Worm (Caenorhabditis elegans) whole organism, L1 larva: ENCODE results near the gene R53.8.

ENCODE experiments used
- C04F5.9 ChIP-seq: sonication (generic microtip); optimal IDR thresholded peaks from 2 replicates; lab custom pipeline; 2016; ENCODE audit warnings: missing genetic modification characterization, missing compliant biosample characterization
- C16A3.4 ChIP-seq: fragments of 150-350 bp; optimal IDR thresholded peaks from 2 replicates; lab custom pipeline; 2014; ENCODE audit warnings: missing biosample characterization, missing genetic modification characterization
- F16B12.6 ChIP-seq: fragments of 150-350 bp; optimal IDR thresholded peaks from 2 replicates; lab custom pipeline; 2014; ENCODE audit warnings: missing biosample characterization, missing genetic modification characterization
- Y116A8C.19 ChIP-seq: sonication (generic microtip); optimal IDR thresholded peaks from 2 replicates; lab custom pipeline; 2016; ENCODE audit warnings: missing compliant biosample characterization, missing genetic modification characterization, borderline replicate concordance
- aha-1 ChIP-seq: fragments of 150-350 bp; optimal IDR thresholded peaks from 2 replicates; lab custom pipeline; 2014; ENCODE audit warnings: missing biosample characterization, missing genetic modification characterization
- alr-1 ChIP-seq: fragments of 200-800 bp; sonication (Bioruptor generic); optimal IDR thresholded peaks from 2 replicates; lab custom pipeline; 2018; ENCODE audit warnings: borderline replicate concordance, mild to moderate bottlenecking, missing genetic modification characterization, missing compliant biosample characterization
- ama-1 ChIP-seq: fragments of 150-350 bp; optimal IDR thresholded peaks from 2 replicates; lab custom pipeline; 2014
- blmp-1 ChIP-seq: fragments of 150-350 bp; optimal IDR thresholded peaks from 2 replicates; lab custom pipeline; 2014; ENCODE audit warnings: missing biosample characterization, missing genetic modification characterization
- ceh-88 ChIP-seq: fragments of 200-800 bp; sonication (Bioruptor generic); IDR thresholded peaks from 2 replicates; pipeline ENCODE4 v1.3.6; 2022; ENCODE audit warnings: missing genetic modification characterization, missing compliant biosample characterization
- ceh-90 ChIP-seq: sonication (generic microtip); optimal IDR thresholded peaks from 2 replicates; lab custom pipeline; 2016; ENCODE audit warnings: missing genetic modification characterization, missing compliant biosample characterization
- ces-1 ChIP-seq: fragments of 150-350 bp; optimal IDR thresholded peaks from 2 replicates; lab custom pipeline; 2014; ENCODE audit warnings: missing biosample characterization, missing genetic modification reagents, missing genetic modification characterization
- dpl-1 ChIP-seq, 3 experiments: fragments of 150-350 bp in 2 of 3; sonication (generic microtip) in 1 of 3; optimal IDR thresholded peaks; 2 replicates each; lab custom pipeline; 2014 to 2017; ENCODE audit warnings: missing biosample characterization in 3 of 3, missing genetic modification characterization in 3 of 3, missing genetic modification reagents in 3 of 3
- efl-1 ChIP-seq, 4 experiments: fragments of 150-350 bp; optimal IDR thresholded peaks in 3 of 4; peaks in 1 of 4; 1 replicate in 1 of 4; 2 replicates in 3 of 4; lab custom pipeline; 2014; ENCODE audit warnings: missing biosample characterization in 2 of 4, missing genetic modification characterization in 2 of 4, missing genetic modification reagents in 2 of 4
- egl-13 ChIP-seq: sonication (generic microtip); optimal IDR thresholded peaks from 2 replicates; lab custom pipeline; 2016; ENCODE audit warnings: missing genotype, missing genetic modification reagents, missing genetic modification characterization, missing compliant biosample characterization
- elt-3 ChIP-seq, 6 experiments: fragments of 150-350 bp in 1 of 6; sonication (generic microtip); optimal IDR thresholded peaks; 2 replicates each; lab custom pipeline; 2017 to 2018; ENCODE audit warnings: missing biosample characterization in 6 of 6, missing genetic modification characterization in 6 of 6, inconsistent platforms in 1 of 6
- fkh-4 ChIP-seq: sonication (generic microtip); optimal IDR thresholded peaks from 2 replicates; lab custom pipeline; 2016; ENCODE audit warnings: missing compliant biosample characterization, missing genetic modification characterization, borderline replicate concordance
- hlh-17 ChIP-seq: fragments of 200-800 bp; sonication (Bioruptor generic); optimal IDR thresholded peaks from 2 replicates; lab custom pipeline; 2018; ENCODE audit warnings: missing genetic modification characterization, mild to moderate bottlenecking, missing compliant biosample characterization, moderate library complexity, borderline replicate concordance
- hlh-4 ChIP-seq: sonication (generic microtip); optimal IDR thresholded peaks from 2 replicates; lab custom pipeline; 2016; ENCODE audit warnings: mild to moderate bottlenecking, missing genetic modification characterization, missing compliant biosample characterization
- irx-1 ChIP-seq: sonication (generic microtip); optimal IDR thresholded peaks from 2 replicates; lab custom pipeline; 2016; ENCODE audit warnings: missing genetic modification characterization, missing compliant biosample characterization
- isw-1 ChIP-seq: fragments of 200-800 bp; sonication (Bioruptor generic); IDR thresholded peaks from 2 replicates; pipeline ENCODE4 v1.3.6; 2022; ENCODE audit warnings: missing genetic modification characterization, missing compliant biosample characterization
- jun-1 ChIP-seq: fragments of 150-350 bp; optimal IDR thresholded peaks from 2 replicates; lab custom pipeline; 2014; ENCODE audit warnings: missing biosample characterization, missing genetic modification reagents, missing genetic modification characterization
- lin-14 ChIP-seq: fragments of 200-800 bp; sonication (Bioruptor generic); optimal IDR thresholded peaks from 2 replicates; lab custom pipeline; 2018; ENCODE audit warnings: mild to moderate bottlenecking, missing genetic modification characterization, moderate library complexity, missing compliant biosample characterization
- lin-15B ChIP-seq: fragments of 150-350 bp; sonication (generic microtip); optimal IDR thresholded peaks from 3 replicates; lab custom pipeline; 2014; ENCODE audit warnings: missing biosample characterization, missing genetic modification characterization
- lin-39 ChIP-seq: fragments of 150-350 bp; optimal IDR thresholded peaks from 2 replicates; lab custom pipeline; 2014; ENCODE audit warnings: missing biosample characterization, missing genetic modification reagents, missing genetic modification characterization
- lsy-2 ChIP-seq, 2 experiments: fragments of 150-350 bp; optimal IDR thresholded peaks; 2 replicates each; lab custom pipeline; 2014; ENCODE audit warnings: missing biosample characterization in 2 of 2, missing genetic modification characterization in 2 of 2
- mab-9 ChIP-seq: fragments of 200-800 bp; sonication (Bioruptor generic); IDR thresholded peaks from 2 replicates; pipeline ENCODE4 v1.3.6; 2022; ENCODE audit warnings: missing genetic modification reagents, missing genetic modification characterization, missing compliant biosample characterization
- mdl-1 ChIP-seq, 2 experiments: fragments of 150-350 bp; optimal IDR thresholded peaks; 2 replicates each; lab custom pipeline; 2014 to 2017; ENCODE audit warnings: missing biosample characterization in 2 of 2, missing genetic modification characterization in 2 of 2, inconsistent platforms in 1 of 2
- mef-2 ChIP-seq: fragments of 150-350 bp; optimal IDR thresholded peaks from 2 replicates; lab custom pipeline; 2014; ENCODE audit warnings: missing biosample characterization, missing genetic modification characterization
- nhr-11 ChIP-seq: fragments of 150-350 bp; optimal IDR thresholded peaks from 2 replicates; lab custom pipeline; 2014; ENCODE audit warnings: missing biosample characterization, missing genetic modification characterization
- nhr-19 ChIP-seq: fragments of 200-800 bp; sonication (Bioruptor generic); conservative IDR thresholded peaks from 2 replicates; pipeline ENCODE4 v1.3.6; 2022; ENCODE audit warnings: missing genetic modification characterization, missing compliant biosample characterization
- nhr-20 ChIP-seq: sonication (generic microtip); optimal IDR thresholded peaks from 2 replicates; lab custom pipeline; 2016; ENCODE audit warnings: mild to moderate bottlenecking, missing genetic modification characterization, missing compliant biosample characterization
- nhr-237 ChIP-seq: fragments of 150-350 bp; optimal IDR thresholded peaks from 2 replicates; lab custom pipeline; 2014; ENCODE audit warnings: missing biosample characterization, missing genetic modification characterization
- nhr-28 ChIP-seq: fragments of 150-350 bp; optimal IDR thresholded peaks from 2 replicates; lab custom pipeline; 2014; ENCODE audit warnings: missing biosample characterization, missing genetic modification characterization
- nhr-47 ChIP-seq: sonication (generic microtip); optimal IDR thresholded peaks from 2 replicates; lab custom pipeline; 2016; ENCODE audit warnings: mild to moderate bottlenecking, missing genetic modification characterization, moderate library complexity, missing compliant biosample characterization
- nhr-71 ChIP-seq: sonication (generic microtip); optimal IDR thresholded peaks from 2 replicates; lab custom pipeline; 2016; ENCODE audit warnings: mild to moderate bottlenecking, missing genetic modification characterization, moderate library complexity, missing compliant biosample characterization
- nhr-76 ChIP-seq: sonication (generic microtip); optimal IDR thresholded peaks from 2 replicates; lab custom pipeline; 2017; ENCODE audit warnings: missing biosample characterization, missing genetic modification characterization
- nhr-77 ChIP-seq: fragments of 150-350 bp; optimal IDR thresholded peaks from 2 replicates; lab custom pipeline; 2014; ENCODE audit warnings: missing biosample characterization, missing genetic modification characterization
- pag-3 ChIP-seq: sonication (generic microtip); optimal IDR thresholded peaks from 2 replicates; lab custom pipeline; 2017; ENCODE audit warnings: missing genetic modification characterization, mild to moderate bottlenecking, missing compliant biosample characterization, antibody characterized with exemption, borderline replicate concordance; ENCODE audit not compliant: insufficient read depth
- pax-3 ChIP-seq: fragments of 200-800 bp; sonication (Bioruptor generic); optimal IDR thresholded peaks from 2 replicates; lab custom pipeline; 2018; ENCODE audit warnings: mild to moderate bottlenecking, missing genetic modification characterization, moderate library complexity, missing compliant biosample characterization
- pqm-1 ChIP-seq: sonication (generic microtip); optimal IDR thresholded peaks from 3 replicates; lab custom pipeline; 2017; ENCODE audit warnings: missing biosample characterization, missing genetic modification characterization
- rnt-1 ChIP-seq: sonication (generic microtip); optimal IDR thresholded peaks from 2 replicates; lab custom pipeline; 2016; ENCODE audit warnings: mild to moderate bottlenecking, missing genetic modification characterization, moderate library complexity, missing compliant biosample characterization
- snu-23 ChIP-seq: sonication (generic microtip); optimal IDR thresholded peaks from 2 replicates; lab custom pipeline; 2016; ENCODE audit warnings: missing genetic modification characterization, missing compliant biosample characterization
- sptf-1 ChIP-seq: fragments of 150-350 bp; optimal IDR thresholded peaks from 2 replicates; lab custom pipeline; 2014; ENCODE audit warnings: missing biosample characterization, missing genetic modification characterization
- sup-37 ChIP-seq: fragments of 200-800 bp; sonication (Bioruptor generic); optimal IDR thresholded peaks from 2 replicates; lab custom pipeline; 2018; ENCODE audit warnings: mild to moderate bottlenecking, missing genetic modification characterization, missing compliant biosample characterization
- swsn-7 ChIP-seq: sonication (generic microtip); optimal IDR thresholded peaks from 2 replicates; lab custom pipeline; 2016; ENCODE audit warnings: missing genetic modification characterization, missing compliant biosample characterization
- tbx-2 ChIP-seq: sonication (generic microtip); optimal IDR thresholded peaks from 2 replicates; lab custom pipeline; 2016; ENCODE audit warnings: missing genetic modification characterization, missing compliant biosample characterization
- tlp-1 ChIP-seq: fragments of 150-350 bp; optimal IDR thresholded peaks from 2 replicates; lab custom pipeline; 2014; ENCODE audit warnings: missing biosample characterization, missing genetic modification characterization
- unc-130 ChIP-seq: fragments of 150-350 bp; optimal IDR thresholded peaks from 2 replicates; lab custom pipeline; 2017; ENCODE audit warnings: missing biosample characterization, missing genetic modification characterization, inconsistent platforms
- unc-30 ChIP-seq: sonication (generic microtip); optimal IDR thresholded peaks from 2 replicates; lab custom pipeline; 2017; ENCODE audit warnings: missing biosample characterization, missing genetic modification characterization
- unc-62 ChIP-seq: fragments of 150-350 bp; optimal IDR thresholded peaks from 2 replicates; lab custom pipeline; 2014; ENCODE audit warnings: missing biosample characterization, missing genetic modification reagents, missing genetic modification characterization
- unc-86 ChIP-seq: sonication (generic microtip); optimal IDR thresholded peaks from 2 replicates; lab custom pipeline; 2016; ENCODE audit warnings: missing genetic modification characterization, missing compliant biosample characterization
- unc-98 ChIP-seq: fragments of 200-800 bp; sonication (Bioruptor generic); IDR thresholded peaks from 2 replicates; pipeline ENCODE4 v1.3.6; 2022; ENCODE audit warnings: missing genetic modification characterization, missing compliant biosample characterization
- zag-1 ChIP-seq: fragments of 150-350 bp; optimal IDR thresholded peaks from 2 replicates; lab custom pipeline; 2014; ENCODE audit warnings: missing biosample characterization, missing genetic modification characterization
- zip-4 ChIP-seq: fragments of 200-800 bp; sonication (Bioruptor generic); optimal IDR thresholded peaks from 2 replicates; lab custom pipeline; 2018; ENCODE audit warnings: mild to moderate bottlenecking, missing genetic modification characterization, moderate library complexity, missing compliant biosample characterization

R53.8 gene

DNA sequence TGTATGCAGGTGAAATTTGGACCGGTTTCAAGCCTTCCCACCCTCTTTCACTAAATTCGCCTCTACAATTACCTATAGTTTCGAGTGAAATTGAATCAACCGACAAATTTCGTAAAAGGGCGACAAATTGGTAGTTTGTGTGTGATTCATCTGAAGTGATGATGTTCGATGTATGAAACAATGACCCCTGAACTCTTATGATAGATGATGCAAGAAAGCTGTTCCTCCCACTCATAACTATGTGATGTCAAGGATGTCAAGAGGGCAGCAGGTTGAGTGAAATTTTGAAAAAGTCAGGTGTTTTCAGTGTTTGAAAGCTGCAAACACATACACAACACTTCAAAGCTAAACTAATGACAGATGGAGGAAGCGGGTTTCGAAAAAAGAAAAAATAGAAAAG lies 36.0 kb downstream of the R53.8 start:
- no peak for TF ChIP-seq fkh-4 (tag; lab: Kevin White, UChicago)
- TF ChIP-seq zag-1 (tag; lab: Kevin White, UChicago): no peak
- TF ChIP-seq nhr-76 (tag; lab: Kevin White, UChicago): no peak
- no peak for TF ChIP-seq nhr-19 (GFP tag; lab: Robert Waterston, UW)
- TF ChIP-seq mdl-1 (tag; optimal IDR thresholded peaks at IDR 0.05; lab: Kevin White, UChicago): no peak
- TF ChIP-seq lsy-2 (tag; optimal IDR thresholded peaks at IDR 0.05; lab: Kevin White, UChicago): peak in 1 of 2 experiments; percentile 36
- TF ChIP-seq snu-23 (GFP tag; lab: Kevin White, UChicago): no peak
- no peak for TF ChIP-seq mef-2 (tag; lab: Kevin White, UChicago)
- no peak for TF ChIP-seq ama-1 (lab: Kevin White, UChicago)
- TF ChIP-seq nhr-77 (tag; lab: Kevin White, UChicago): no peak
- TF ChIP-seq unc-98 (GFP tag; lab: Robert Waterston, UW): no peak
- TF ChIP-seq C04F5.9 (tag; lab: Kevin White, UChicago): no peak
- TF ChIP-seq lin-15B (tag; lab: Kevin White, UChicago): no peak
- no peak for TF ChIP-seq swsn-7 (tag; lab: Kevin White, UChicago)
- no peak for TF ChIP-seq F16B12.6 (tag; lab: Kevin White, UChicago)
- no peak for TF ChIP-seq nhr-28 (tag; lab: Kevin White, UChicago)
- TF ChIP-seq lin-14 (GFP tag; lab: Kevin White, UChicago): peak; percentile 55
- TF ChIP-seq rnt-1: peak; percentile 27
- TF ChIP-seq nhr-11: no peak
- TF ChIP-seq hlh-17 (GFP tag; lab: Kevin White, UChicago): no peak
- no peak for TF ChIP-seq ces-1 (GFP tag; lab: Kevin White, UChicago)
- TF ChIP-seq nhr-20 (tag; lab: Kevin White, UChicago): no peak
- no peak for TF ChIP-seq isw-1 (GFP tag; lab: Robert Waterston, UW)
- no peak for TF ChIP-seq unc-30 (tag; lab: Kevin White, UChicago)
- TF ChIP-seq irx-1 (tag; lab: Kevin White, UChicago): no peak
- TF ChIP-seq ceh-90 (tag; lab: Kevin White, UChicago): no peak
- TF ChIP-seq nhr-47: no peak
- TF ChIP-seq zip-4 (GFP tag; lab: Kevin White, UChicago): no peak
- TF ChIP-seq tlp-1 (tag; lab: Kevin White, UChicago): no peak
- TF ChIP-seq Y116A8C.19: no peak
- no peak for TF ChIP-seq sptf-1 (tag; lab: Kevin White, UChicago)
- TF ChIP-seq unc-86 (tag; lab: Kevin White, UChicago): no peak
- TF ChIP-seq alr-1: no peak
- no peak for TF ChIP-seq elt-3 (tag; optimal IDR thresholded peaks at IDR 0.05; lab: Kevin White, UChicago)
- no peak for TF ChIP-seq unc-62 (GFP tag; lab: Kevin White, UChicago)
- no peak for TF ChIP-seq ceh-88 (GFP tag; lab: Robert Waterston, UW)
- TF ChIP-seq sup-37 (GFP tag; lab: Kevin White, UChicago): no peak
- TF ChIP-seq lin-39 (tag; lab: Kevin White, UChicago): no peak
- peak; percentile 13 for TF ChIP-seq blmp-1 (tag; lab: Kevin White, UChicago)
- TF ChIP-seq pax-3: no peak
- TF ChIP-seq efl-1 (optimal IDR thresholded peaks at IDR 0.05; lab: Kevin White, UChicago): no peak
- TF ChIP-seq efl-1 (GFP tag; optimal IDR thresholded peaks at IDR 0.05 in 1 of 2; lab: Kevin White, UChicago): peak in 1 of 2 experiments; percentile 88
- no peak for TF ChIP-seq aha-1
- TF ChIP-seq dpl-1 (GFP tag; optimal IDR thresholded peaks at IDR 0.05; lab: Kevin White, UChicago): no peak
- no peak for TF ChIP-seq mab-9 (GFP tag; lab: Robert Waterston, UW)
- no peak for TF ChIP-seq pqm-1 (tag; lab: Kevin White, UChicago)
- TF ChIP-seq jun-1 (tag; lab: Kevin White, UChicago): no peak
- peak; percentile 44 for TF ChIP-seq unc-130 (tag; lab: Kevin White, UChicago)
- no peak for TF ChIP-seq egl-13 (tag; lab: Kevin White, UChicago)
- TF ChIP-seq pag-3 (tag; lab: Kevin White, UChicago): no peak
- no peak for TF ChIP-seq hlh-4
- peak; percentile 18 for TF ChIP-seq nhr-71
- TF ChIP-seq C16A3.4 (tag; lab: Kevin White, UChicago): no peak
- TF ChIP-seq nhr-237: no peak
- TF ChIP-seq tbx-2 (tag; lab: Kevin White, UChicago): no peak
- TF ChIP-seq, all 84 proteins: peak for 7
